Worm (Caenorhabditis elegans) whole organism, early embryonic: ENCODE measurements around the gene skr-3.

Source experiments
- B0310.2 ChIP-seq: sonication (generic microtip); optimal IDR thresholded peaks from 2 replicates; lab custom pipeline; 2016; ENCODE audit warnings: mild to moderate bottlenecking, missing genetic modification characterization, missing compliant biosample characterization
- F13C5.2 ChIP-seq: sonication (generic microtip); optimal IDR thresholded peaks from 2 replicates; lab custom pipeline; 2017; ENCODE audit warnings: mild to moderate bottlenecking, missing genetic modification characterization, inconsistent platforms, missing compliant biosample characterization
- aly-1 ChIP-seq: sonication (generic microtip); optimal IDR thresholded peaks from 2 replicates; lab custom pipeline; 2016; ENCODE audit warnings: missing genetic modification characterization, missing compliant biosample characterization
- ama-1 ChIP-seq: fragments of 150-350 bp; optimal IDR thresholded peaks from 2 replicates; lab custom pipeline; 2014
- ceh-13 ChIP-seq: fragments of 200-800 bp; sonication (Bioruptor generic); optimal IDR thresholded peaks from 2 replicates; lab custom pipeline; 2018; ENCODE audit warnings: mild to moderate bottlenecking, missing genetic modification characterization, missing compliant biosample characterization
- ceh-36 ChIP-seq: sonication (generic microtip); optimal IDR thresholded peaks from 2 replicates; lab custom pipeline; 2016; ENCODE audit warnings: missing genetic modification characterization, inconsistent platforms, missing compliant biosample characterization
- ets-7 ChIP-seq: sonication (generic microtip); optimal IDR thresholded peaks from 2 replicates; lab custom pipeline; 2016; ENCODE audit warnings: missing genotype, missing genetic modification characterization, missing compliant biosample characterization
- flt-1 ChIP-seq: fragments of 200-800 bp; sonication (Bioruptor generic); IDR thresholded peaks from 2 replicates; pipeline ENCODE4 v1.3.6; 2022; ENCODE audit warnings: missing genetic modification characterization, missing compliant biosample characterization
- hmbx-1 ChIP-seq: sonication (generic microtip); optimal IDR thresholded peaks from 2 replicates; lab custom pipeline; 2016; ENCODE audit warnings: mild to moderate bottlenecking, missing genetic modification characterization, missing compliant biosample characterization
- pes-1 ChIP-seq: fragments of 200-800 bp; sonication (Bioruptor generic); IDR thresholded peaks from 2 replicates; pipeline ENCODE4 v1.3.6; 2022; ENCODE audit warnings: missing genetic modification reagents, missing genetic modification characterization, missing compliant biosample characterization
- scrt-1 ChIP-seq: fragments of 200-800 bp; sonication (Bioruptor generic); IDR thresholded peaks from 2 replicates; pipeline ENCODE4 v1.3.6; 2022; ENCODE audit warnings: missing genetic modification characterization, missing compliant biosample characterization
- tbx-11 ChIP-seq: fragments of 200-800 bp; sonication (Bioruptor generic); IDR thresholded peaks from 2 replicates; pipeline ENCODE4 v1.3.6; 2022; ENCODE audit warnings: missing genetic modification characterization, missing compliant biosample characterization
- tbx-37 ChIP-seq: fragments of 200-800 bp; sonication (Bioruptor generic); conservative IDR thresholded peaks from 2 replicates; pipeline ENCODE4 v1.3.6; 2022; ENCODE audit warnings: missing genetic modification reagents, missing genetic modification characterization, missing compliant biosample characterization
- tra-4 ChIP-seq: sonication (generic microtip); optimal IDR thresholded peaks from 2 replicates; lab custom pipeline; 2017; ENCODE audit warnings: missing genetic modification characterization, missing compliant biosample characterization

The skr-3 gene

DNA sequence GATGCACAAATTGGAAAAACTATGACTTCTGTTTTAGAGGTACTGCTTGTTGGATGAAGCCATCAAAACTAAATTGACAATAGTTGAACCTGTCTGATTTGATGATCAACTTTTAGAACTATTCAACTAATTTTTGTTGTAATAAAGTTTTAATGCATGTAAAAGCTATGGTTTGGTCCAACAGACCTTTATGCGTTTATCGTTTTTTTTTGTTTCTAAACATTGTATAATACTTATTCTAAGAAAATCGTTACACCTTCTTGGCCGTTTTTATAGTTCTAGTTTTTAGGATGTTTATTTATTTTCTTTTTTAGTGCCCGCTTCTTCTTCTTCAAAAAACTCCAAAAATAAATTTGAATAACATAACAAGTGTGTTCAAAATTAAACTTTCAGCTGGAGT, 42.8 kb downstream of the skr-3 start, which contains the start of gene F10A3.12:
TSS of gene F10A3.12 (plus strand) at position 301 of the 400 bp plus-strand sequence.
- no peak for TF ChIP-seq scrt-1 (GFP tag; lab: Robert Waterston, UW)
- no peak for TF ChIP-seq flt-1 (GFP tag; lab: Robert Waterston, UW)
- TF ChIP-seq tra-4: no peak
- TF ChIP-seq aly-1 (tag; lab: Kevin White, UChicago): no peak
- no peak for TF ChIP-seq tbx-11
- TF ChIP-seq ets-7 (tag; lab: Kevin White, UChicago): no peak
- TF ChIP-seq B0310.2 (tag; lab: Kevin White, UChicago): no peak
- TF ChIP-seq tbx-37 (GFP tag; lab: Robert Waterston, UW): no peak

- no peak for TF ChIP-seq F13C5.2
Measured at ce11 chrV:16165936-16166335, 45.1 kb downstream of the skr-3 start, which contains the start of gene str-108. Gene str-108 (plus strand): TSS chrV:16166236.

- TF ChIP-seq ets-7 (tag; lab: Kevin White, UChicago) (no peak), aly-1 (tag; lab: Kevin White, UChicago) (no peak), ceh-13 (GFP tag; lab: Kevin White, UChicago) (no peak), ama-1 (lab: Kevin White, UChicago) (no peak), tbx-37 (GFP tag; lab: Robert Waterston, UW) (no peak), flt-1 (GFP tag; lab: Robert Waterston, UW) (no peak), pes-1 (no peak)
Measured at ce11 chrV:16169026-16169425, 48.1 kb downstream of the skr-3 start, which contains the start of gene str-111. Gene str-111 (minus strand): TSS chrV:16169126.

DNA sequence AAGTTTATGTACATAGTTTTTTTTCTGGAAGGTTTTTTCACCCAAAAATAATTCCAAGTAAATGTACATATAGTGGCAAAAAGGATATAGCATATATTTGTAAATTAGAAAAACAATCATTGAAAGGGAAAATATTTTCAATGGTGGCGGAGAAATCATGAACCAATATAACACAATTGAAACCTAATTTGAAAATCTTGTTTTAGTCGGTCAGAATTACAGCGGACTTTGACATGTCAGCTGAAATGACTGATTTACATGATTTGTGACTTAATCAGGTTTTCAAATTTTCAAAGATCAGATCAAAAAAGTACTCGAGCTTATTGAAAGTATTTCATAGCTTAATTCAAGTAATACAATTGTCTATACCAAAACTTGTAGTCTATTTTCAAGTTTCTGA, 50.8 kb downstream of the skr-3 start, which contains the start of gene K05D4.9:
TSS of gene K05D4.9 (minus strand) at position 101 of the 400 bp plus-strand sequence.
- TF ChIP-seq ceh-36 (tag; lab: Kevin White, UChicago) (no peak), hmbx-1 (tag; lab: Kevin White, UChicago) (no peak), ceh-13 (GFP tag; lab: Kevin White, UChicago) (no peak), tbx-11 (no peak), tra-4 (no peak), ama-1 (lab: Kevin White, UChicago) (no peak), scrt-1 (GFP tag; lab: Robert Waterston, UW) (no peak)
